Worm (Caenorhabditis elegans): ENCODE measurements around the gene Y53F4B.24.

Y53F4B.24 gene

DNA sequence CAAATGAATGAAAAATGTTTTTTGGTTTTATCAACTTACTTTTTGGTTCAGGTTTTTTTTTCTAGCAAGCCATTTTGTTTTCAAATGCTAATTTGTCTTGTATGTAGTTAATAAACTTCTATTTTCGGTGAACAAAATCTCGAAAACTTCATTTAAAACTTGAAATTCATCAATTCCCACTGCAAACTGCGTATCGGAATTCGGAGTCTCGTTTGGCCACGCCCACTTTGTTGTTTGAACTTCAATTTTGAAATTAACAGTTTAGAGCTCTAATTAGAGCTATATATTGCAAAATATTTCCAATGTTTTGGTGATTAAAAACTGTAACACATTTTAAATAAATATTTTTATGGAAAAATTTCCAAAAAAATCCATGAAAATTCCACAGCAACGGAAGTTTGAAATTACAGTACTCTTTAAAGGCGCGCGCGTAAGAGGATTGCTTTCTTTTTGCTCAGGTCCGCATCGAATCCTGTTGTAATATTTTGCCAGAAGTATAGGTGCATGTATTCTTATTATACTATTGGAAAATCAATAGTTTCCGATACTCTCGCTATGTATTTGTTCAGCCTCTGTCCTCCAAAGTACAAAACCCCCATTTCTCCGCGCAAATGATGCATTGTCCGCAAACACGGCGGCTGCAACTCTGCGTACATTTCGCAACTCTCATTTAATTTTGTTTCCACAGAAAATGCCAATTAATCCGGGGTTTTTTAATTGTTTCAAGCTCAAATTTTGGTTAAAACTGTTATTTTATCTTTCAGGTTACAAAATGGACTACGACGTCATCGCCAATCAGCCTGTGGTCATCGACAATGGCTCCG lies 14.5 kb downstream of the Y53F4B.24 start, which contains the start of gene arp-1 (continued):
- TF ChIP-seq lin-39 (tag; optimal IDR thresholded peaks at IDR 0.05) (no peak), nhr-77 (tag; optimal IDR thresholded peaks at IDR 0.05) (peak; percentile 24), ZK337.2 (GFP tag; IDR thresholded peaks at IDR 0.05) (no peak), zfp-2 (tag; optimal IDR thresholded peaks at IDR 0.05) (no peak), egl-27 (tag; optimal IDR thresholded peaks at IDR 0.05) (no peak), dmd-9 (GFP tag; IDR thresholded peaks at IDR 0.05) (no peak), nhr-10 (tag; optimal IDR thresholded peaks at IDR 0.05) (no peak)

DNA sequence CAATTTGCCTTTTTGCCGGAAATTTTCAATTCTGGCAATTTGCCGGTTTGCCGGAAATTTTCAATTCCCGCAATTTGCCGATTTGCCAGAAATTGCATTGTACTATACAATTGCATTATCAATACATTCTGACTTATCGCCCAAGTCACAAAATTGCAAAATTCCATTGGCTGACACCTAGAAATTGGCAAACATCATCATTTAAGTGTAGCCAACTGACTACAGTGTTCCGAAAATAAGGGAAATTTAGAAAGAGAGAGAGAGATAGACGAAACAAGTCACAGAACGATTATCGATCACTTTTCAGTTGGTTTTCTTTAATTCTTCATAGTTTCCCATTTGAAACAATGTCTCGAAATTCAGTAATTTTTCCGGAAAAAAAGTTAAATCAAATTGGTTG lies 22.9 kb downstream of the Y53F4B.24 start:
- TF ChIP-seq vab-7 (GFP tag; IDR thresholded peaks at IDR 0.05) (no peak), lin-1 (GFP tag; IDR thresholded peaks at IDR 0.05) (0 out of 2 replicates have a peak, but pooled peaks have one; percentile 24), T26A8.4 (GFP tag; IDR thresholded peaks at IDR 0.05) (no peak), nhr-11 (tag; optimal IDR thresholded peaks at IDR 0.05) (peak; percentile 11), aha-1 (tag) (no peak), snpc-4 (tag; optimal IDR thresholded peaks at IDR 0.05) (no peak), mes-2 (tag; optimal IDR thresholded peaks at IDR 0.05; ENCODE audit: poor library complexity, severe bottlenecking) (peak; percentile 31), nhr-237 (tag; optimal IDR thresholded peaks at IDR 0.05) (no peak), lsy-2 (tag; optimal IDR thresholded peaks at IDR 0.05) (peak in 1 of 2 experiments; percentile 27), pha-4 (GFP tag; IDR thresholded peaks at IDR 0.05) (no peak), pha-4 (tag; optimal IDR thresholded peaks at IDR 0.05) (no peak), spr-1 (tag; optimal IDR thresholded peaks at IDR 0.05) (no peak), lin-13 (GFP tag; optimal IDR thresholded peaks at IDR 0.05) (no peak), nhr-10 (tag; optimal IDR thresholded peaks at IDR 0.05) (no peak), lin-15B (tag; optimal IDR thresholded peaks at IDR 0.05) (no peak), duxl-1 (tag; optimal IDR thresholded peaks at IDR 0.05; ENCODE audit: poor library complexity) (no peak), F49E8.2 (tag; optimal IDR thresholded peaks at IDR 0.05; ENCODE audit: borderline replicate concordance) (no peak), hlh-11 (tag; optimal IDR thresholded peaks at IDR 0.05) (peak; percentile 68), unc-39 (tag; optimal IDR thresholded peaks at IDR 0.05) (no peak), unc-62 (GFP tag; optimal IDR thresholded peaks at IDR 0.05 in 1 of 2) (peak in 1 of 2 experiments; percentile 19), unc-62 (tag; optimal IDR thresholded peaks at IDR 0.05) (no peak), tag-97 (GFP tag; IDR thresholded peaks at IDR 0.05) (no peak), php-3 (GFP tag; IDR thresholded peaks at IDR 0.05) (no peak), pqm-1 (tag; optimal IDR thresholded peaks at IDR 0.05) (peak; percentile 35), egl-27 (tag; optimal IDR thresholded peaks at IDR 0.05) (no peak), dmd-6 (GFP tag; IDR thresholded peaks at IDR 0.05) (peak; percentile 77), F26F4.8 (GFP tag; conservative IDR thresholded peaks at IDR 0.05) (no peak), ZK546.5 (tag; optimal IDR thresholded peaks at IDR 0.05) (no peak), fos-1 (tag; optimal IDR thresholded peaks at IDR 0.05) (no peak), egl-43 (GFP tag; IDR thresholded peaks at IDR 0.05) (no peak), F10B5.3 (tag; optimal IDR thresholded peaks at IDR 0.05) (no peak), aly-2 (tag; optimal IDR thresholded peaks at IDR 0.05) (no peak), ama-1 (optimal IDR thresholded peaks at IDR 0.05) (no peak), nhr-77 (tag; optimal IDR thresholded peaks at IDR 0.05) (peak; percentile 97), ztf-11 (tag; optimal IDR thresholded peaks at IDR 0.05) (no peak), hlh-30 (tag; optimal IDR thresholded peaks at IDR 0.05; ENCODE audit: insufficient read depth) (peak; percentile 9), F37D6.2 (tag; optimal IDR thresholded peaks at IDR 0.05) (no peak), madf-9 (GFP tag; conservative IDR thresholded peaks at IDR 0.05) (no peak), nhr-28 (tag; optimal IDR thresholded peaks at IDR 0.05) (peak; percentile 93), daf-8 (GFP tag; IDR thresholded peaks at IDR 0.05) (no peak), nhr-102 (tag; optimal IDR thresholded peaks at IDR 0.05) (no peak), zip-11 (GFP tag; IDR thresholded peaks at IDR 0.05) (no peak), nhr-41 (GFP tag; IDR thresholded peaks at IDR 0.05) (no peak), F44E2.7 (GFP tag; IDR thresholded peaks at IDR 0.05) (no peak), lin-38 (GFP tag; IDR thresholded peaks at IDR 0.05) (no peak), ctbp-1 (GFP tag; IDR thresholded peaks at IDR 0.05) (no peak)

Measured in whole organism, L4 larva.